Worm (Caenorhabditis elegans): ENCODE data around the gene sra-35.

The sra-35 gene

DNA sequence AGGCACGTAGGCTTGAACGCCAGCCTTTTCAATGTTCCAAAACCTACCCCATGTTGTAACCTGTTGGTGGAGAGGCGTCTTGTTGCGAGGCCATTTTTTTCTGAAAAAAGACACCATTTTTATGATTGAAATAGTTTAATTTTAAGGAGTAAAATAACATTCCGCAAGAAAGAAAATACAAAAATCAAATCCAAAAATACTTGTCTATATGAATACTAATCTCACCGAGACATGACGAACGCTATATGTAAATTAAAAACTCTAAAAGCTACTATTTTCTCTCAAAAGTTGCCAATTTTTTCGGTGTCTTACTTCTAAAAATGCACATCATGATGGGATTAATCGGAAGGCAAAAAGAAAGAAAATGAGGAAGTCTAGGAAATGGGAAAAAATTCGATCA is 45.7 kb downstream of the sra-35 start, which contains the start of gene T05C1.2:
T05C1.2 (minus strand) TSS at position 101 of the 400 bp plus-strand sequence.
- TF ChIP-seq egl-27 (tag; optimal IDR thresholded peaks at IDR 0.05) (no peak), ceh-16 (tag; optimal IDR thresholded peaks at IDR 0.05) (no peak), ama-1 (optimal IDR thresholded peaks at IDR 0.05) (no peak), elt-1 (tag; optimal IDR thresholded peaks at IDR 0.05) (no peak), nhr-11 (tag; optimal IDR thresholded peaks at IDR 0.05) (no peak), tbx-2 (tag; optimal IDR thresholded peaks at IDR 0.05) (no peak), skn-1 (tag; optimal IDR thresholded peaks at IDR 0.05) (no peak), fos-1 (tag; optimal IDR thresholded peaks at IDR 0.05) (no peak)

DNA sequence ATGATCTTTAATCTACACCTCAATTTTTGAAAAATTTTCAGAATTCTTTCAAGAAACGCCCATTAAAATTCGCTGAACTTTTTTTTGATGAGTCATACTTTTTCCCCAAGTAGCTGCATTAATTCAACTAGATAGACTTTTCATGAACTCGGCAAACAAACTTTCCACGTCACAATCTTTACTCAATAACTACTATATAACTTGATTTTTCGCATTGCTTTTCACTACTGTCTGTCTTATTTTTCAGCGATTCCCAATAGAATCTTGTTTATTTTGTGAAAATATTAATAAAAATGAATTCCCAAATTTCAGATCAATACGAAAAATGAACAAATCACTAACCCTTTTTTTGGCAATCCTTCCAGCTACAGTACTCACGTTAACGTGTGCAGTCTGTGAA is 49.4 kb downstream of the sra-35 start, which contains the start of gene T05C1.1:
T05C1.1 (plus strand) TSS at position 301 of the 400 bp plus-strand sequence.
- TF ChIP-seq daf-12 (tag; optimal IDR thresholded peaks at IDR 0.05): no peak
- no peak for TF ChIP-seq nhr-11 (tag; optimal IDR thresholded peaks at IDR 0.05)
- TF ChIP-seq ceh-9 (tag; optimal IDR thresholded peaks at IDR 0.05): no peak
- TF ChIP-seq aly-2 (tag; optimal IDR thresholded peaks at IDR 0.05): no peak
- TF ChIP-seq egl-5 (tag; optimal IDR thresholded peaks at IDR 0.05): no peak
- no peak for TF ChIP-seq ztf-11 (tag; optimal IDR thresholded peaks at IDR 0.05)
- TF ChIP-seq nhr-25 (tag; optimal IDR thresholded peaks at IDR 0.05): no peak
- no peak for TF ChIP-seq nhr-76 (tag; optimal IDR thresholded peaks at IDR 0.05)
- TF ChIP-seq tbx-2 (tag; optimal IDR thresholded peaks at IDR 0.05): no peak
- TF ChIP-seq ceh-28 (tag; optimal IDR thresholded peaks at IDR 0.05): no peak
- no peak for TF ChIP-seq sea-2 (GFP tag; optimal IDR thresholded peaks at IDR 0.05)
- TF ChIP-seq R02D3.7 (tag; optimal IDR thresholded peaks at IDR 0.05): no peak
- no peak for TF ChIP-seq nhr-237 (tag; optimal IDR thresholded peaks at IDR 0.05)
